Worm (Caenorhabditis elegans) whole organism, young adult: Measurements from ENCODE around the gene K08H2.5.
A peak's percentile ranks its signal among the peaks of the same experiment; 100 is the strongest.

Source experiments
- B0261.1 ChIP-seq: sonication (generic microtip); optimal IDR thresholded peaks from 2 replicates; lab custom pipeline; 2016; ENCODE audit warnings: mild to moderate bottlenecking, missing genetic modification characterization, moderate library complexity, missing compliant biosample characterization
- B0336.3 ChIP-seq: fragments of 200-800 bp; sonication (Bioruptor generic); IDR thresholded peaks from 2 replicates; pipeline ENCODE4 v1.3.6; 2022; ENCODE audit warnings: missing genetic modification characterization, missing compliant biosample characterization
- D2030.7 ChIP-seq: fragments of 200-800 bp; sonication (Bioruptor generic); IDR thresholded peaks from 2 replicates; pipeline ENCODE4 v1.3.6; 2022; ENCODE audit warnings: missing genetic modification reagents, missing genetic modification characterization, missing compliant biosample characterization
- F55B11.4 ChIP-seq: sonication (generic microtip); optimal IDR thresholded peaks from 2 replicates; lab custom pipeline; 2016; ENCODE audit warnings: missing compliant biosample characterization, missing genetic modification characterization, borderline replicate concordance; ENCODE audit not compliant: insufficient read depth
- F57C9.4 ChIP-seq: sonication (generic microtip); optimal IDR thresholded peaks from 2 replicates; lab custom pipeline; 2017; ENCODE audit warnings: mild to moderate bottlenecking, missing genetic modification characterization, missing compliant biosample characterization
- T26A5.8 ChIP-seq: sonication (generic microtip); optimal IDR thresholded peaks from 2 replicates; lab custom pipeline; 2016; ENCODE audit warnings: missing genetic modification characterization, missing compliant biosample characterization
- Y53F4B.3 ChIP-seq: fragments of 200-800 bp; sonication (Bioruptor generic); IDR thresholded peaks from 2 replicates; pipeline ENCODE4 v1.3.6; 2022; ENCODE audit warnings: missing genetic modification reagents, missing genetic modification characterization, missing compliant biosample characterization
- Y67H2A.10 ChIP-seq: fragments of 200-800 bp; sonication (Bioruptor generic); conservative IDR thresholded peaks from 2 replicates; pipeline ENCODE4 v1.3.6; 2022; ENCODE audit warnings: missing genetic modification reagents, missing genetic modification characterization, missing compliant biosample characterization
- Y79H2A.3 ChIP-seq: fragments of 200-800 bp; sonication (Bioruptor generic); conservative IDR thresholded peaks from 2 replicates; pipeline ENCODE4 v1.3.6; 2022; ENCODE audit warnings: missing genetic modification reagents, missing genetic modification characterization, missing compliant biosample characterization
- ZK185.1 ChIP-seq: sonication (generic microtip); optimal IDR thresholded peaks from 2 replicates; lab custom pipeline; 2016; ENCODE audit warnings: mild to moderate bottlenecking, missing genetic modification characterization, missing compliant biosample characterization; ENCODE audit not compliant: poor library complexity, severe bottlenecking
- athp-1 ChIP-seq: sonication (generic microtip); optimal IDR thresholded peaks from 2 replicates; lab custom pipeline; 2017; ENCODE audit warnings: mild to moderate bottlenecking, missing genetic modification characterization, missing compliant biosample characterization
- attf-3 ChIP-seq: fragments of 200-800 bp; sonication (Bioruptor generic); conservative IDR thresholded peaks from 2 replicates; pipeline ENCODE4 v1.3.6; 2022; ENCODE audit warnings: missing genetic modification reagents, missing genetic modification characterization, missing compliant biosample characterization
- bed-1 ChIP-seq: fragments of 200-800 bp; sonication (Bioruptor generic); IDR thresholded peaks from 2 replicates; pipeline ENCODE4 v1.3.6; 2022; ENCODE audit warnings: missing genetic modification reagents, missing genetic modification characterization, missing compliant biosample characterization
- bed-2 ChIP-seq: fragments of 200-800 bp; sonication (Bioruptor generic); IDR thresholded peaks from 2 replicates; pipeline ENCODE4 v1.3.6; 2022; ENCODE audit warnings: missing genetic modification reagents, missing genetic modification characterization, missing compliant biosample characterization
- cebp-2 ChIP-seq: fragments of 200-800 bp; sonication (Bioruptor generic); IDR thresholded peaks from 2 replicates; pipeline ENCODE4 v1.3.6; 2022; ENCODE audit warnings: missing genetic modification characterization, missing compliant biosample characterization
- ceh-27 ChIP-seq: fragments of 200-800 bp; sonication (Bioruptor generic); optimal IDR thresholded peaks from 2 replicates; lab custom pipeline; 2018; ENCODE audit warnings: mild to moderate bottlenecking, missing genetic modification characterization, moderate library complexity, missing compliant biosample characterization
- ceh-79 ChIP-seq: sonication (generic microtip); optimal IDR thresholded peaks from 2 replicates; lab custom pipeline; 2017; ENCODE audit warnings: mild to moderate bottlenecking, missing genetic modification characterization, missing compliant biosample characterization
- ceh-91 ChIP-seq: fragments of 200-800 bp; sonication (Bioruptor generic); IDR thresholded peaks from 2 replicates; pipeline ENCODE4 v1.3.6; 2022; ENCODE audit warnings: missing genetic modification reagents, missing genetic modification characterization, missing compliant biosample characterization
- efl-1 ChIP-seq: fragments of 150-350 bp; optimal IDR thresholded peaks from 2 replicates; lab custom pipeline; 2014; ENCODE audit warnings: missing biosample characterization, missing genetic modification reagents, missing genetic modification characterization
- egl-44 ChIP-seq: fragments of 200-800 bp; sonication (Bioruptor generic); IDR thresholded peaks from 2 replicates; pipeline ENCODE4 v1.3.6; 2022; ENCODE audit warnings: missing genetic modification reagents, missing genetic modification characterization, missing compliant biosample characterization
- ekl-4 ChIP-seq: fragments of 200-800 bp; sonication (Bioruptor generic); IDR thresholded peaks from 2 replicates; pipeline ENCODE4 v1.3.6; 2022; ENCODE audit warnings: missing genetic modification reagents, missing genetic modification characterization, missing compliant biosample characterization
- hlh-12 ChIP-seq: sonication (generic microtip); optimal IDR thresholded peaks from 2 replicates; lab custom pipeline; 2016; ENCODE audit warnings: missing genetic modification characterization, missing compliant biosample characterization
- hlh-26 ChIP-seq: fragments of 200-800 bp; sonication (Bioruptor generic); conservative IDR thresholded peaks from 2 replicates; pipeline ENCODE4 v1.3.6; 2022; ENCODE audit warnings: missing genetic modification reagents, missing genetic modification characterization, missing compliant biosample characterization
- lag-1 ChIP-seq: fragments of 200-800 bp; sonication (Bioruptor generic); IDR thresholded peaks from 2 replicates; pipeline ENCODE4 v1.3.6; 2022; ENCODE audit warnings: missing genetic modification reagents, missing genetic modification characterization, missing compliant biosample characterization
- lin-40 ChIP-seq: sonication (generic microtip); optimal IDR thresholded peaks from 2 replicates; lab custom pipeline; 2016; ENCODE audit warnings: missing genetic modification characterization, mild to moderate bottlenecking, missing compliant biosample characterization, missing genotype, missing genetic modification reagents
- lir-1 ChIP-seq: fragments of 200-800 bp; sonication (Bioruptor generic); conservative IDR thresholded peaks from 2 replicates; pipeline ENCODE4 v1.3.6; 2022; ENCODE audit warnings: missing genetic modification reagents, missing genetic modification characterization, missing compliant biosample characterization
- lsl-1 ChIP-seq: fragments of 200-800 bp; sonication (Bioruptor generic); optimal IDR thresholded peaks from 2 replicates; lab custom pipeline; 2018; ENCODE audit warnings: mild to moderate bottlenecking, missing genetic modification characterization, moderate library complexity, missing compliant biosample characterization
- lsy-27 ChIP-seq: sonication (generic microtip); optimal IDR thresholded peaks from 2 replicates; lab custom pipeline; 2017; ENCODE audit warnings: missing genetic modification characterization, mild to moderate bottlenecking, missing compliant biosample characterization, antibody characterized with exemption, missing genotype, borderline replicate concordance; ENCODE audit not compliant: insufficient read depth
- madf-10 ChIP-seq: sonication (generic microtip); optimal IDR thresholded peaks from 2 replicates; lab custom pipeline; 2016; ENCODE audit warnings: mild to moderate bottlenecking, missing genetic modification characterization, missing compliant biosample characterization
- madf-6 ChIP-seq: fragments of 200-800 bp; sonication (Bioruptor generic); IDR thresholded peaks from 2 replicates; pipeline ENCODE4 v1.3.6; 2022; ENCODE audit warnings: missing genetic modification reagents, missing genetic modification characterization, missing compliant biosample characterization
- rcor-1 ChIP-seq: fragments of 200-800 bp; sonication (Bioruptor generic); IDR thresholded peaks from 2 replicates; pipeline ENCODE4 v1.3.6; 2022; ENCODE audit warnings: missing genetic modification reagents, missing genetic modification characterization, missing compliant biosample characterization
- snpc-1.1 ChIP-seq: sonication (generic microtip); optimal IDR thresholded peaks from 2 replicates; lab custom pipeline; 2017; ENCODE audit warnings: missing genetic modification characterization, mild to moderate bottlenecking, missing compliant biosample characterization, antibody characterized with exemption, moderate library complexity, missing genotype, missing genetic modification reagents; ENCODE audit not compliant: insufficient read depth
- snpc-4 ChIP-seq, 5 experiments: fragments of 150-350 bp in 1 of 5; sonication (generic microtip) in 4 of 5; optimal IDR thresholded peaks; 2 replicates each; lab custom pipeline; 2014 to 2018; ENCODE audit warnings: missing genetic modification characterization in 5 of 5, missing biosample characterization in 3 of 5, antibody characterized with exemption in 2 of 5, mild to moderate bottlenecking in 2 of 5, missing compliant biosample characterization in 2 of 5, missing genotype in 2 of 5, moderate library complexity in 2 of 5, missing genetic modification reagents in 1 of 5
- sptf-2 ChIP-seq: fragments of 200-800 bp; sonication (Bioruptor generic); optimal IDR thresholded peaks from 2 replicates; lab custom pipeline; 2018; ENCODE audit warnings: mild to moderate bottlenecking, missing genetic modification characterization, missing compliant biosample characterization
- tbx-9 ChIP-seq: sonication (generic microtip); optimal IDR thresholded peaks from 2 replicates; lab custom pipeline; 2016; ENCODE audit warnings: borderline replicate concordance, missing genetic modification characterization, inconsistent platforms, missing compliant biosample characterization
- xnd-1 ChIP-seq: sonication (generic microtip); optimal IDR thresholded peaks from 2 replicates; lab custom pipeline; 2016; ENCODE audit warnings: missing genotype, missing genetic modification reagents, missing genetic modification characterization, missing compliant biosample characterization
- ztf-22 ChIP-seq: fragments of 200-800 bp; sonication (Bioruptor generic); optimal IDR thresholded peaks from 2 replicates; lab custom pipeline; 2018; ENCODE audit warnings: mild to moderate bottlenecking, missing genetic modification characterization, moderate library complexity, missing compliant biosample characterization
- ztf-26 ChIP-seq: sonication (generic microtip); optimal IDR thresholded peaks from 2 replicates; lab custom pipeline; 2017; ENCODE audit warnings: missing genetic modification characterization, missing compliant biosample characterization

K08H2.5 gene

DNA sequence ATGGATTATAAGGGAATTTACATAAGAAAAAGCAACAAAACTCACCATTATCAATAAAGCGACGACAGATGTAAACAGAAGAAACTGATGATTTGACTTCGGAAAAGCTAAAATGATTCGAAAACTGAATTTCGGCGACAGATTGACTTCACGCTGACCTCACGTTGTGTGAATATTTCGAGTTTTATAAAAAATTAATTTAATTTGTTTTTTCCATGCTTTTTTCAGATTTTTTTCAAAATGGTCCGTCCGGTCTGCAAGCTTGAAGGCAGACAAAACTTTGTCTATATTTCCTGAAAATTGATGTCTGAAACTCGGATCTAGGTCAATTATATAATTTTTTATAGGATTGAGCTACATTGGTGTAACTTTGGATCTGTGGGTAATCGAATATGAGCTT is at the start of gene K08H2.5:
TSS of gene K08H2.5 (minus strand) at position 101 of the 400 bp plus-strand sequence.
- TF ChIP-seq T26A5.8 (tag; lab: Kevin White, UChicago): no peak
- no peak for TF ChIP-seq lsl-1
- no peak for TF ChIP-seq ztf-22 (GFP tag; lab: Kevin White, UChicago)
- no peak for TF ChIP-seq ceh-91 (GFP tag; lab: Robert Waterston, UW)
- TF ChIP-seq cebp-2 (GFP tag; lab: Robert Waterston, UW): no peak
- TF ChIP-seq Y79H2A.3 (GFP tag; lab: Robert Waterston, UW): no peak
- no peak for TF ChIP-seq hlh-26
- TF ChIP-seq Y53F4B.3: no peak
- TF ChIP-seq snpc-1.1 (tag; lab: Kevin White, UChicago): no peak
- no peak for TF ChIP-seq madf-6 (GFP tag; lab: Robert Waterston, UW)
- TF ChIP-seq lir-1 (GFP tag; lab: Robert Waterston, UW): no peak
- TF ChIP-seq ceh-27 (GFP tag; lab: Kevin White, UChicago): no peak
- no peak for TF ChIP-seq lag-1 (GFP tag; lab: Robert Waterston, UW)
- TF ChIP-seq B0336.3: no peak
- TF ChIP-seq bed-1 (GFP tag; lab: Robert Waterston, UW): no peak

DNA sequence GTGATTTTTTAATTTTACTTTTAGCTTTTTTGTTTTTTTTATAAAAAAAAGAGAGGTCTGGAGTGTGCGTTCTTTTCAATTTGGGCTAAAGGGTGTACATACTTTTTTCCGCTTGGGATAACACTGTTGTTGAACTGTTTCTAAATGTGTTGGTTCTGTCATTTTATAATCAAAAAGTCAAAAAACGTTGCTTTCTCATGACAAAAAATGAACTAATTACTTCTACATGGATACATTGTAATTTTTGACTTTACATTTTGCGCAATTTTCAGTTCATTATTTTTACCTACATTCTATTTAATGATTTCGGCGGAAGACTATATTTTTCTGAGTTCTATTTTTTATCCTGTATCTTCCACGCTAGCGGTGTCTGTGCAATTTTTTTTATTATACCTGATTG is 49.4 kb upstream of the K08H2.5 start, which contains the start of gene srd-38:
TSS of gene srd-38 (plus strand) at position 301 of the 400 bp plus-strand sequence.
- TF ChIP-seq B0261.1 (tag; lab: Kevin White, UChicago) (no peak), F55B11.4 (no peak), hlh-12 (tag; lab: Kevin White, UChicago) (no peak), ekl-4 (GFP tag; lab: Robert Waterston, UW) (no peak), madf-10 (tag; lab: Kevin White, UChicago) (no peak), athp-1 (tag; lab: Kevin White, UChicago) (no peak), Y67H2A.10 (GFP tag; lab: Robert Waterston, UW) (no peak), madf-6 (GFP tag; lab: Robert Waterston, UW) (no peak), egl-44 (GFP tag; lab: Robert Waterston, UW) (no peak), ZK185.1 (tag; lab: Kevin White, UChicago) (no peak), lsy-27 (tag; lab: Kevin White, UChicago) (no peak)

DNA sequence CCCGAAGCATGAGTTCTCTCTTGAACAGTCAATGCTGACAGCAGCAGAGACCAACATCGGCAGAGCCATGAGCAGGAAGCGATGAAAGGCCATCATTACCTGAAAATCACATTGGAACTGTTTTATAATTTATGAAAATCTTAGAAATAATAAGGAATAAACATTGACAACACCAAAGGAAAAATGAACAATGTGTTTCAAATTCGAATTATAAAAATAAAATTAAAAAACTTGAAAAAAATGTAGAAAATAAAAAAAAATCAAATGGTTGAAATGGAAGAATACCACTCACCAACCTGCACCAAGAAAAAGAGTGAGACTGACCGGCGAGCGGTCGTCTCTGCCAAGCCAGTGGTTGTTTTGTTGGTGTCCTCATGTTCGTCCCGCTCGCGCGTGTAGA is 48.4 kb upstream of the K08H2.5 start, which contains the start of gene R04D3.3:
TSS of gene R04D3.3 (minus strand) at position 101 of the 400 bp plus-strand sequence.
- TF ChIP-seq snpc-4 (GFP tag; optimal IDR thresholded peaks at IDR 0.05; lab: Kevin White, UChicago) (no peak), snpc-4 (tag; optimal IDR thresholded peaks at IDR 0.05; lab: Kevin White, UChicago) (no peak), D2030.7 (GFP tag; lab: Robert Waterston, UW) (0 out of 2 replicates have a peak, but pooled peaks have one; percentile 22), attf-3 (no peak), ZK185.1 (tag; lab: Kevin White, UChicago) (no peak), efl-1 (GFP tag; lab: Kevin White, UChicago) (peak; percentile 61)

DNA sequence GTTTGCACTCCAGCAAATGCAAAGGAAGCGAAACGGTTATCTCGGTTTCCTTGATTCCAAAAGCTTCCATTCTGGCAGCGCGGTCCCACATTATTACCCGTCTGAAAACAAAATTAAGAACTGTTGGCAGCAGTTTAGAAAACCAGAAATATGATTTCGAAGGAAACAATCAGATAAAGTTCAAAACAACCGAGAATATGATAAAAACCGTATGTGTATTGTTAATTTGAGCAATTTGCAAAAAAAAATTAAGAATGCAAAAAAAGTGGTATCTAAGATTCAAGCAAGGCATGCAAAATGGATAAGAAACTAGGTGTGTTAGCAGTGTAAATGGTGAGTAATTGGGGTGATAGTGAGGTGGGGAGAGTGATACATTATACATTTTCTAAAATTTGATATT is 46.6 kb upstream of the K08H2.5 start, which contains the start of gene R04D3.4:
TSS of gene R04D3.4 (minus strand) at position 101 of the 400 bp plus-strand sequence.
- TF ChIP-seq F57C9.4 (tag; lab: Kevin White, UChicago) (no peak), athp-1 (tag; lab: Kevin White, UChicago) (no peak), ZK185.1 (tag; lab: Kevin White, UChicago) (no peak), rcor-1 (GFP tag; lab: Robert Waterston, UW) (no peak), ceh-79 (no peak), lin-40 (tag; lab: Kevin White, UChicago) (no peak), ztf-26 (tag; lab: Kevin White, UChicago) (no peak), tbx-9 (tag; lab: Kevin White, UChicago) (no peak), sptf-2 (GFP tag; lab: Kevin White, UChicago) (no peak), bed-2 (no peak), xnd-1 (tag; lab: Kevin White, UChicago) (no peak), hlh-26 (no peak)
